Worm (Caenorhabditis elegans) whole organism, L3 larva: Measurements from ENCODE around the gene pigs-1.
A peak's percentile ranks its signal among the peaks of the same experiment; 100 is the strongest.

Source experiments
- aly-2 ChIP-seq: fragments of 150-350 bp; optimal IDR thresholded peaks from 2 replicates; lab custom pipeline; 2014; ENCODE audit warnings: missing biosample characterization, missing genetic modification characterization
- ceh-28 ChIP-seq: fragments of 150-350 bp; optimal IDR thresholded peaks from 2 replicates; lab custom pipeline; 2014; ENCODE audit warnings: missing biosample characterization, missing genetic modification reagents, missing genetic modification characterization
- ceh-82 ChIP-seq: fragments of 150-350 bp; optimal IDR thresholded peaks from 2 replicates; lab custom pipeline; 2014; ENCODE audit warnings: missing biosample characterization, missing genetic modification characterization
- daf-12 ChIP-seq: fragments of 150-350 bp; optimal IDR thresholded peaks from 2 replicates; lab custom pipeline; 2014; ENCODE audit warnings: missing biosample characterization, missing genetic modification reagents, missing genetic modification characterization
- egl-5 ChIP-seq: fragments of 150-350 bp; optimal IDR thresholded peaks from 2 replicates; lab custom pipeline; 2017; ENCODE audit warnings: missing biosample characterization, missing genetic modification reagents, missing genetic modification characterization, inconsistent platforms
- elt-2 ChIP-seq: sonication (generic microtip); optimal IDR thresholded peaks from 2 replicates; lab custom pipeline; 2016; ENCODE audit warnings: missing genetic modification reagents, mild to moderate bottlenecking, missing genetic modification characterization, missing compliant biosample characterization
- fkh-10 ChIP-seq: sonication (generic microtip); optimal IDR thresholded peaks from 2 replicates; lab custom pipeline; 2017; ENCODE audit warnings: missing biosample characterization, missing genetic modification reagents, missing genetic modification characterization
- fkh-2 ChIP-seq: fragments of 150-350 bp; optimal IDR thresholded peaks from 2 replicates; lab custom pipeline; 2014; ENCODE audit warnings: missing biosample characterization, missing genetic modification reagents, missing genetic modification characterization
- fos-1 ChIP-seq: fragments of 150-350 bp; optimal IDR thresholded peaks from 2 replicates; lab custom pipeline; 2014; ENCODE audit warnings: missing biosample characterization, missing genetic modification characterization
- hmg-11 ChIP-seq: sonication (generic microtip); optimal IDR thresholded peaks from 2 replicates; lab custom pipeline; 2016; ENCODE audit warnings: missing genetic modification characterization, missing compliant biosample characterization
- lin-15B ChIP-seq: fragments of 150-350 bp; optimal IDR thresholded peaks from 2 replicates; lab custom pipeline; 2014; ENCODE audit warnings: missing biosample characterization, missing genetic modification characterization
- lin-39 ChIP-seq: fragments of 150-350 bp; optimal IDR thresholded peaks from 2 replicates; lab custom pipeline; 2018; ENCODE audit warnings: missing biosample characterization, missing genetic modification reagents, missing genetic modification characterization
- lsy-12 ChIP-seq: sonication (generic microtip); optimal IDR thresholded peaks from 2 replicates; lab custom pipeline; 2016; ENCODE audit warnings: mild to moderate bottlenecking, missing genetic modification characterization, missing compliant biosample characterization
- nfya-1 ChIP-seq: sonication (generic microtip); optimal IDR thresholded peaks from 2 replicates; lab custom pipeline; 2017; ENCODE audit warnings: missing genetic modification characterization, mild to moderate bottlenecking, missing compliant biosample characterization, antibody characterized with exemption, moderate library complexity; ENCODE audit not compliant: insufficient read depth
- nhr-237 ChIP-seq: fragments of 150-350 bp; optimal IDR thresholded peaks from 2 replicates; lab custom pipeline; 2014; ENCODE audit warnings: missing biosample characterization, missing genetic modification characterization
- nhr-25 ChIP-seq: sonication (generic microtip); optimal IDR thresholded peaks from 2 replicates; lab custom pipeline; 2017; ENCODE audit warnings: missing biosample characterization, missing genetic modification characterization
- nhr-76 ChIP-seq: fragments of 150-350 bp; sonication (generic microtip); optimal IDR thresholded peaks from 5 replicates; lab custom pipeline; 2014; ENCODE audit warnings: missing biosample characterization, missing genetic modification characterization
- pqm-1 ChIP-seq: fragments of 150-350 bp; optimal IDR thresholded peaks from 2 replicates; lab custom pipeline; 2017; ENCODE audit warnings: missing biosample characterization, missing genetic modification characterization, inconsistent platforms
- sea-2 ChIP-seq: fragments of 150-350 bp; sonication (generic microtip); optimal IDR thresholded peaks from 4 replicates; lab custom pipeline; 2014; ENCODE audit warnings: missing biosample characterization, missing genetic modification reagents, missing genetic modification characterization
- snpc-4 ChIP-seq: fragments of 150-350 bp; optimal IDR thresholded peaks from 2 replicates; lab custom pipeline; 2014; ENCODE audit warnings: missing biosample characterization, missing genetic modification characterization
- tbx-2 ChIP-seq: sonication (generic microtip); optimal IDR thresholded peaks from 2 replicates; lab custom pipeline; 2016; ENCODE audit warnings: mild to moderate bottlenecking, missing genetic modification characterization, missing compliant biosample characterization
- unc-39 ChIP-seq: sonication (generic microtip); optimal IDR thresholded peaks from 4 replicates; lab custom pipeline; 2017; ENCODE audit warnings: missing biosample characterization, missing genetic modification characterization
- zag-1 ChIP-seq: fragments of 150-350 bp; optimal IDR thresholded peaks from 2 replicates; lab custom pipeline; 2014; ENCODE audit warnings: missing biosample characterization, missing genetic modification characterization
- ztf-11 ChIP-seq: fragments of 150-350 bp; optimal IDR thresholded peaks from 2 replicates; lab custom pipeline; 2014; ENCODE audit warnings: missing biosample characterization, missing genetic modification characterization

Gene pigs-1

ce11 chrIV:10148938-10149337 is at the start of gene pigs-1:
Gene pigs-1 (minus strand): TSS chrIV:10149038.
- no peak for TF ChIP-seq nhr-237 (tag; lab: Kevin White, UChicago)
- TF ChIP-seq zag-1 (tag; lab: Kevin White, UChicago): no peak
- no peak for TF ChIP-seq aly-2
- no peak for TF ChIP-seq nhr-76 (tag; lab: Kevin White, UChicago)
- TF ChIP-seq fos-1: no peak
- TF ChIP-seq nhr-25: no peak

DNA sequence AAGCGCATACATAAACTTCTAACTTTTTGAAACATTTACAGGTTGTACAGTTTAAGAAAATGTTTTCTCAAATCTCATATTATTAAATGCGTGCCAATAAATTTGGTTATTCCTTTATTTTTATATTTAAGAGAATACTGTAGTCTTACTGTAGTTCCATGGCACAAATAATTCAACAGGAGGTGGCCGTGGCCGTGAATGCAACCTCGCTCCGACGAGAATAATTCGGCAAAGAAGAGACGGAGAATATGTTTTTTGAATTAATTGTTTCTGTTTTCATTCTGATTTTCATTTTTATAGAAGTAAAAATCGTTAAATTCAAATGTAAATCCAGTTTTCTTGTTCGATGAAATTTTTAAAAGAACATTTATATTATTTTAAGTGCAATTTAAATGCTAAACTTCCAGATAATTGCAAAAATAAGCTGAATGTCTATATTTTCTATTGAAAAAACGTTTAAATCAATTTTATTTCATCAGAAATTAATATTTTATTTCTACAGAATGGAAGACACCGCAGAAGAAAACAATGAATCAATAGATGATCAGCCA is 48.6 kb upstream of the pigs-1 start, which contains the start of gene gon-4:
Gene gon-4, plus strand, starts transcription at position 501 of the 551 bp plus-strand sequence.
- TF ChIP-seq nhr-76 (tag; lab: Kevin White, UChicago): no peak
- TF ChIP-seq snpc-4 (tag; lab: Kevin White, UChicago): peak; percentile 29
- no peak for TF ChIP-seq nhr-25
- peak; percentile 57 for TF ChIP-seq lin-15B (tag; lab: Kevin White, UChicago)

ce11 chrIV:10194345-10194744 is 45.5 kb upstream of the pigs-1 start, which contains the start of gene ptrg-1:
Gene ptrg-1 (minus strand): TSS chrIV:10194445.
- TF ChIP-seq sea-2 (GFP tag; lab: Kevin White, UChicago) (no peak), ceh-28 (tag; lab: Kevin White, UChicago) (no peak)

- TF ChIP-seq sea-2 (GFP tag; lab: Kevin White, UChicago): no peak
- TF ChIP-seq fkh-10 (GFP tag; lab: Kevin White, UChicago): peak; percentile 84
- no peak for TF ChIP-seq zag-1 (tag; lab: Kevin White, UChicago)
- TF ChIP-seq, all 47 proteins: peak for 1
Observed at ce11 chrIV:10191498-10191897, 42.7 kb upstream of the pigs-1 start.

- TF ChIP-seq elt-2 (tag; lab: Kevin White, UChicago) (no peak), zag-1 (tag; lab: Kevin White, UChicago) (no peak), fos-1 (no peak), nhr-237 (tag; lab: Kevin White, UChicago) (no peak), daf-12 (tag; lab: Kevin White, UChicago) (no peak), lin-39 (tag; lab: Kevin White, UChicago) (no peak), pqm-1 (no peak), ztf-11 (tag; lab: Kevin White, UChicago) (no peak), tbx-2 (tag; lab: Kevin White, UChicago) (no peak), fkh-2 (tag; lab: Kevin White, UChicago) (no peak), ceh-82 (no peak), unc-39 (tag; lab: Kevin White, UChicago) (no peak), egl-5 (tag; lab: Kevin White, UChicago) (no peak), ceh-28 (tag; lab: Kevin White, UChicago) (no peak)
- TF ChIP-seq, all 47 proteins: peak for 0
Observed at ce11 chrIV:10190586-10190985, 41.7 kb upstream of the pigs-1 start.

- no peak for TF ChIP-seq snpc-4 (tag; lab: Kevin White, UChicago)
- TF ChIP-seq fkh-10 (GFP tag; lab: Kevin White, UChicago): peak; percentile 62
Observed at ce11 chrIV:10188505-10188904, 39.7 kb upstream of the pigs-1 start.

- peak; percentile 37 for TF ChIP-seq nfya-1 (tag; lab: Kevin White, UChicago)
- TF ChIP-seq fos-1: no peak
- TF ChIP-seq egl-5 (tag; lab: Kevin White, UChicago): peak; percentile 52
- TF ChIP-seq hmg-11 (tag; lab: Kevin White, UChicago): peak; percentile 18
- TF ChIP-seq ceh-28 (tag; lab: Kevin White, UChicago): peak; percentile 14
Observed at ce11 chrIV:10180133-10180749, 31.4 kb upstream of the pigs-1 start, which contains the start of gene gta-1. Gene gta-1 (plus strand): TSS chrIV:10180660.

DNA sequence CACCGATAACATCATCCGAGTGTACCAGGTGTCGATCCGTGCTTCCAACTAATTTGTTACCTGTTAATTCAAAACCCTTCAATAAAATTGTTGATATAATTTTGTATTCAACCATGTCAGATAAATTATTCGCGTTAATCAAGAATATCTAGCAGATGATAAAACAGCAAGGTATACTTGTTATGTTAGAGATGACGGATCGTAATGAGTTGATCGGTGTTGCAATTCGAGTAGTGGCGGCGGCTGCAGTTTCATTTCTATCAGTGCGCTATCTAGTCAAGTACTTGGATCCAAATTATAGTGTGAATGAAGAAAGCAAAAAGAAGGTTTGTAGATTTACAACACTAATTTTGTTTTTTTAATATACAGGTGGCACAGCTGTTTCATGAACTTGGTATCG is 28.9 kb upstream of the pigs-1 start, which contains the start of gene mspn-1:
Gene mspn-1, plus strand, starts transcription at position 190 of the 400 bp plus-strand sequence.
- no peak for TF ChIP-seq lsy-12 (tag; lab: Kevin White, UChicago)
- no peak for TF ChIP-seq hmg-11 (tag; lab: Kevin White, UChicago)
- TF ChIP-seq fos-1: no peak
